Fruit fly (Drosophila melanogaster) whole organism, pupa: ENCODE data around the gene Ankrd49.

Experiments used
- CG10348 ChIP-seq: fragments of 200-800 bp; sonication (Bioruptor generic); IDR thresholded peaks from 2 replicates; pipeline ENCODE4 v1.3.6; 2022; ENCODE audit warnings: missing biosample characterization, missing genetic modification characterization
- CG12605 ChIP-seq: fragments of 200-800 bp; sonication (Bioruptor generic); IDR thresholded peaks from 2 replicates; pipeline ENCODE4 v1.3.6; 2022; ENCODE audit warnings: missing biosample characterization, missing genetic modification characterization
- CG13204 ChIP-seq: fragments of 200-800 bp; sonication (Bioruptor generic); optimal IDR thresholded peaks from 2 replicates; lab custom pipeline; 2018; ENCODE audit warnings: missing biosample characterization, mild to moderate bottlenecking, missing genetic modification characterization, moderate library complexity
- CG14655 ChIP-seq: fragments of 200-800 bp; sonication (Bioruptor generic); optimal IDR thresholded peaks from 3 replicates; lab custom pipeline; 2017; ENCODE audit warnings: mild to moderate bottlenecking, missing biosample characterization, missing genetic modification reagents, missing genetic modification characterization
- CG15710 ChIP-seq: fragments of 200-800 bp; sonication (Bioruptor generic); optimal IDR thresholded peaks from 2 replicates; lab custom pipeline; 2018; ENCODE audit warnings: missing biosample characterization, mild to moderate bottlenecking, missing genetic modification characterization, moderate library complexity
- CG17806 ChIP-seq: fragments of 200-800 bp; sonication (Bioruptor generic); optimal IDR thresholded peaks from 2 replicates; lab custom pipeline; 2018; ENCODE audit warnings: missing biosample characterization, mild to moderate bottlenecking, missing genetic modification characterization, moderate library complexity
- CG32121 ChIP-seq: fragments of 200-800 bp; sonication (Bioruptor generic); IDR thresholded peaks from 2 replicates; pipeline ENCODE4 v1.3.6; 2022; ENCODE audit warnings: missing biosample characterization, missing genetic modification characterization
- CG34367 ChIP-seq: fragments of 200-800 bp; sonication (Bioruptor generic); optimal IDR thresholded peaks from 2 replicates; lab custom pipeline; 2018; ENCODE audit warnings: missing biosample characterization, mild to moderate bottlenecking, missing genetic modification characterization
- CG4496 ChIP-seq: fragments of 200-800 bp; sonication (Bioruptor generic); IDR thresholded peaks from 3 replicates; pipeline ENCODE4 v1.3.6; 2022; ENCODE audit warnings: missing biosample characterization, missing genetic modification characterization
- CG8159 ChIP-seq: fragments of 200-800 bp; sonication (Bioruptor generic); optimal IDR thresholded peaks from 3 replicates; lab custom pipeline; 2018; ENCODE audit warnings: missing biosample characterization, mild to moderate bottlenecking, missing genetic modification characterization, moderate library complexity
- CG8301 ChIP-seq: fragments of 200-800 bp; sonication (Bioruptor generic); optimal IDR thresholded peaks from 2 replicates; lab custom pipeline; 2018; ENCODE audit warnings: missing biosample characterization, mild to moderate bottlenecking, missing genetic modification characterization
- CG9948 ChIP-seq: fragments of 200-800 bp; sonication (Bioruptor generic); optimal IDR thresholded peaks from 2 replicates; lab custom pipeline; 2018; ENCODE audit warnings: missing biosample characterization, mild to moderate bottlenecking, missing genetic modification characterization, moderate library complexity
- D1 ChIP-seq: fragments of 200-800 bp; sonication (Bioruptor generic); optimal IDR thresholded peaks from 2 replicates; lab custom pipeline; 2018; ENCODE audit warnings: missing biosample characterization, mild to moderate bottlenecking, missing genetic modification characterization, moderate library complexity
- EcR ChIP-seq: fragments of 200-800 bp; sonication (Bioruptor generic); optimal IDR thresholded peaks from 3 replicates; lab custom pipeline; 2019; ENCODE audit warnings: missing biosample characterization, missing genetic modification characterization, mild to moderate bottlenecking, moderate library complexity, missing genetic modification reagents
- Ets98B ChIP-seq: fragments of 200-800 bp; sonication (Bioruptor generic); IDR thresholded peaks from 2 replicates; pipeline ENCODE4 v1.3.6; 2022; ENCODE audit warnings: missing biosample characterization, missing genetic modification characterization
- Pif1A ChIP-seq: fragments of 200-800 bp; sonication (Bioruptor generic); optimal IDR thresholded peaks from 3 replicates; lab custom pipeline; 2016; ENCODE audit warnings: missing biosample characterization, missing genetic modification characterization
- Pif1B ChIP-seq: fragments of 200-800 bp; sonication (Bioruptor generic); optimal IDR thresholded peaks from 3 replicates; lab custom pipeline; 2016; ENCODE audit warnings: missing biosample characterization, missing genetic modification characterization
- Snoo ChIP-seq: fragments of 200-800 bp; sonication (Bioruptor generic); optimal IDR thresholded peaks from 3 replicates; lab custom pipeline; 2017; ENCODE audit warnings: missing biosample characterization, mild to moderate bottlenecking, missing genetic modification characterization, inconsistent platforms
- fd96Ca ChIP-seq: fragments of 200-800 bp; sonication (Bioruptor generic); IDR thresholded peaks from 3 replicates; pipeline ENCODE4 v1.3.6; 2022; ENCODE audit warnings: missing biosample characterization, missing genetic modification characterization
- gl ChIP-seq: fragments of 200-800 bp; sonication (Bioruptor generic); optimal IDR thresholded peaks from 2 replicates; lab custom pipeline; 2018; ENCODE audit warnings: missing biosample characterization, mild to moderate bottlenecking, missing genetic modification characterization
- rn ChIP-seq: fragments of 200-800 bp; sonication (Bioruptor generic); IDR thresholded peaks from 2 replicates; pipeline ENCODE4 v1.3.6; 2022; ENCODE audit warnings: missing biosample characterization, missing genetic modification characterization

Ankrd49 gene

DNA sequence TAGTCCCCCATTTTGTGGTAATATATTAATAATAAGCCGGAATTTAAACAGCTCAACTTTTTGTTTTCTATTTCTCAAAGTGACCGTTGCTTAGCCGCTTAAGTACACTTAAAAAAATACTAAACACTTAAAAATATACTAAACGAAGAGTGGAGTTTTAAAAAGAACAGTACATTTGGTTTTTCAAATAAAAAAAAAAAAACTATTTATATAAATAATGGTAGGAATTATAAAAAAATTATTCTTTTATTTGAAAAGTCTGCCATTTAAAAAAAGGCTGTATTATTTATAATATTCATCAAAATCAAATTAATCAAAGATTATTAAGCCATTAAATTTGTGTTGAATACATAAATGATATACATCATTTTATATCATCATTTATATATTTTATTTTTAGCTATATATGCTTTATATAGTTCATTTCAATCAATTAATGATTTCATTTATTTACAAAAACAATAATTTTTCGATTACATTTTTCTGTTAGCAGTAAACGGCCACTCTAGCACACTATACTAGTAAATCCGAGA is at the start of gene Ankrd49, which contains the start of gene NC2beta:
Ankrd49 (minus strand) TSS at position 101 of the 533 bp plus-strand sequence.
NC2beta (plus strand) TSS at position 483 of the 533 bp plus-strand sequence.
- TF ChIP-seq gl (tag; lab: Kevin White, UChicago): no peak
- no peak for TF ChIP-seq CG4496 (GFP tag; lab: Robert Waterston, UW)
- no peak for TF ChIP-seq CG10348
- no peak for TF ChIP-seq CG14655 (GFP tag; lab: Kevin White, UChicago)
- no peak for TF ChIP-seq rn (GFP tag; lab: Robert Waterston, UW)
- TF ChIP-seq CG8301 (tag; lab: Kevin White, UChicago): no peak
- TF ChIP-seq Snoo (tag; lab: Kevin White, UChicago): no peak
- no peak for TF ChIP-seq CG8159 (tag; lab: Kevin White, UChicago)
- no peak for TF ChIP-seq CG13204 (GFP tag; lab: Kevin White, UChicago)
- TF ChIP-seq CG17806 (tag; lab: Kevin White, UChicago): no peak
- no peak for TF ChIP-seq CG9948 (tag; lab: Kevin White, UChicago)
- TF ChIP-seq CG12605: no peak
- no peak for TF ChIP-seq Pif1B (GFP tag; lab: Kevin White, UChicago)
- no peak for TF ChIP-seq Pif1A
- TF ChIP-seq CG34367 (tag; lab: Kevin White, UChicago): no peak

DNA sequence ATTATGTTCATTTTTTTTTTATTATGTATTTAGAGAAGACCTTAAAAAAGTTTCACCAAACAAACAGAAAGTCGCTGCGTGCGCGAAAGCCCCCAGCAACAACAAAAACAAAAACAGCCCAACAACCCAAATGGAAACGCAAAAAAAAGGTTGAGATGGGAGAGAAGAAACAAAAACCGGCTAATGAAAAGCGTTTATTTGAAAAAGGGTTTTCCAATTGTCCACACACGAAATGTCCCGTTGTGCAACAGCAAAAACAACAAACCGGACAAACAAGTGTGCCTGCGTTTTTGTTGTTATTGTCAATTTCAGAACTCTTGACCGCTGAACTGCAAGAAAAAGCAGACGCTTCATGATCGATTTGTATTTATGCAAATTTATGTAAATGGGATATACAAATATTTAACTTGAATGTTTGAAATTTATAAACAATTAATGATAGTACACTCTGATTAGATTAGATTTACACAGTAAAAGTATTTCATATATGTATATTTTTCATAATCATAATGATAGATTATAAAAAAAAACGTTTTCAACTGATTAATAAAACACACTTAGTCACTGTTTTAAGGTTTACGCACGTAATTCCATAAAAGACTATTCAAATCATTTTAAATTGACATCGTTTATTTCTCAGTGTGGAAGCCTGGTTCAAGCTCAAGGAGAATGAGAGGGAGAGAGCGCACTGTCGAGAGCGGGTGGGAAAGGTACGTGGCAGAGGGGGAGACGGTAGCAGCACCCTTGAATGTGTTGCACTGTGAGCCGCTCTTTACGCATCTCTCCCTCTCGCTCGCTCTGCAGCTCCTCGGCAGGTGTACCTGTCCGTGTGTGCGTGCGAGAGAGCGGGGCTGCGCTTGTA is 49.4 kb upstream of the Ankrd49 start:
- TF ChIP-seq rn (GFP tag; lab: Robert Waterston, UW): peak; percentile 54; the same call in 1 of the 2 replicates
- TF ChIP-seq EcR (GFP tag; lab: Kevin White, UChicago): no peak
- peak; percentile 60 for TF ChIP-seq CG34367 (tag; lab: Kevin White, UChicago)
- TF ChIP-seq CG9948 (tag; lab: Kevin White, UChicago): peak; percentile 87
- peak; percentile 88 for TF ChIP-seq CG4496 (GFP tag; lab: Robert Waterston, UW)
- TF ChIP-seq CG8159 (tag; lab: Kevin White, UChicago): peak; percentile 93
- TF ChIP-seq CG17806 (tag; lab: Kevin White, UChicago): peak; percentile 84
- peak; percentile 80 for TF ChIP-seq D1 (tag; lab: Kevin White, UChicago)
- TF ChIP-seq gl (tag; lab: Kevin White, UChicago): peak; percentile 68
- TF ChIP-seq Ets98B (GFP tag; lab: Robert Waterston, UW): peak; percentile 72
- peak; percentile 82 for TF ChIP-seq CG15710
- peak; percentile 72 for TF ChIP-seq Pif1A
- peak; percentile 92 for TF ChIP-seq CG14655 (GFP tag; lab: Kevin White, UChicago)
- TF ChIP-seq CG8301 (tag; lab: Kevin White, UChicago): peak; percentile 89
- TF ChIP-seq Snoo (tag; lab: Kevin White, UChicago): peak; percentile 87
- peak; percentile 88 for TF ChIP-seq CG13204 (GFP tag; lab: Kevin White, UChicago)
- peak; percentile 89 for TF ChIP-seq Pif1B (GFP tag; lab: Kevin White, UChicago)
- peak; percentile 17; the same call in 1 of the 2 replicates for TF ChIP-seq CG10348
- TF ChIP-seq CG12605: peak; percentile 82
- TF ChIP-seq fd96Ca (GFP tag; lab: Robert Waterston, UW): no peak
- TF ChIP-seq CG32121 (GFP tag; lab: Robert Waterston, UW): peak; percentile 83; the same call in 1 of the 2 replicates

DNA sequence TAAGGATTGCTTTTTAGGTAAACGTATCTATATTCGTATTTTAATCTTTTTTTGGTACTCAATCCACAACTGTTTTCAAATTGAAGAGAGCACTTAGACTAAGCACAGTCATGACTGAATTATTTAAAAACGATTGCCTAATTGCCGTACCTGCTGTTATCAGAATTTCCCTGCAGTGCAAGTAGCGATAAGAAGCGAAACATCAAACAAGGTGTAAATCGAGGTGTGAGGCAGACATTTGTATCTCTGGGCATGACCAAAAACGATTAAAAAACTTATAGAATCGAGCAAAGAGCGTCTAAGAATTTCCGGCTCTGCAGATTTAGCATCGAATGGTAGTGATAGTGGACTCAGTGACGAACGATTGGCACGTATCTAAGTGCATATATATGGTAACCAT is 47.9 kb upstream of the Ankrd49 start:
- no peak for TF ChIP-seq EcR (GFP tag; lab: Kevin White, UChicago)
- no peak for TF ChIP-seq gl (tag; lab: Kevin White, UChicago)
- no peak for TF ChIP-seq CG10348
- no peak for TF ChIP-seq CG8159 (tag; lab: Kevin White, UChicago)
- no peak for TF ChIP-seq fd96Ca (GFP tag; lab: Robert Waterston, UW)

DNA sequence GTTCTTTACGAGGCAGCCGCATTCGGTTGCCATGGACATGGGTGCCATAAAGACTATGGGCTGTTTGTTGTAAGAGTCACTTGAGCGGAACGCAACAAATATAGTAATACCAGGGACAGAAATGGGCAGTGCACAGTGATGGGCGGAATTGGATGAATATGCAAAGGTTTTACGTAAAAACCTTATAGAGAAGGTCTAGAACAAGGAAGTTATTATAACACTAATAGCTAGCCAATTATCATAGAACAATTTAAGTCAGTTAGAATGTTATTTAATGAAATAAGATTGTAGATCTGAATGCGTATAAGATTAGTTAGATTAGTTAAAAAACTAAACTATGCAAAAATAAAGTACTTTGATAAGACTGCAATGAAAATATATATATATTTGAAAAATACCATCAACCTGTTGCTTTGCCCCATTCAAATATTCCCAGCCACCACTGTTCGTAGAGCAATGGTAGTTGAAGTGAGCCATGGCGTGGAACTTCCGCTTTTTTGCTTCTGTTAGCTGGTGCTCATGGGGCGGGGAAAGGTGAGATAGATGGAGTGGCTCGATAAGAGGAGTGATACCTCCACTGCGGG is 45.7 kb upstream of the Ankrd49 start:
- TF ChIP-seq Ets98B (GFP tag; lab: Robert Waterston, UW): no peak
- 0 out of 3 replicates have a peak, but pooled peaks have one; percentile 22 for TF ChIP-seq CG4496 (GFP tag; lab: Robert Waterston, UW)

DNA sequence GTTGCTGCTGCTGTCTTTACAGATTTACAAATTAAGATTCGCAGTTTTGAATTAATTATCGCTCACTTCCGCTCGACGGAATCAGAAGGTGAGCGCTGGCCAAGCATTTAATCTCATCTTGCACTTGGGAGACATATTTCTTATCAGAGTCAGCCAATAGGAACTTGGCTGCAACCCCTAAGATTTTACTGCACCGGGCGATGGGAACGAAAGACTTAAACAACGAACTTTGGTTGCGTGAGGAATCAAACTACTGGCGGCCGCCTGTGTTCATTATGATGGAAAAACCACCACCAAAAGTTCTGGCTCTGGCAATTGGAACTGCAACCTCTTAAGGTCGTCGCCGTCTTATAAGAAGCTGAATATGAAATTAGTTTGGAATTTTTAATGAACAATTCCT is 36.5 kb upstream of the Ankrd49 start:
- TF ChIP-seq CG17806 (tag; lab: Kevin White, UChicago) (no peak), fd96Ca (GFP tag; lab: Robert Waterston, UW) (no peak), Snoo (tag; lab: Kevin White, UChicago) (no peak), CG8159 (tag; lab: Kevin White, UChicago) (no peak), gl (tag; lab: Kevin White, UChicago) (no peak), CG15710 (no peak), CG10348 (no peak), CG12605 (no peak), rn (GFP tag; lab: Robert Waterston, UW) (no peak), CG13204 (GFP tag; lab: Kevin White, UChicago) (no peak), Pif1B (GFP tag; lab: Kevin White, UChicago) (no peak)
